Worm (Caenorhabditis elegans) whole organism, mixed stage, embryonic: ENCODE measurements around the gene R04B5.6.

Experiments
- M03D4.4 ChIP-seq: sonication (generic microtip); optimal IDR thresholded peaks from 2 replicates; lab custom pipeline; 2017; ENCODE audit warnings: mild to moderate bottlenecking, missing genetic modification characterization, missing compliant biosample characterization
- bed-3 ChIP-seq: fragments of 200-800 bp; sonication (Bioruptor generic); optimal IDR thresholded peaks from 3 replicates; lab custom pipeline; 2018; ENCODE audit warnings: mild to moderate bottlenecking, missing genetic modification characterization, moderate library complexity, missing compliant biosample characterization
- blmp-1 ChIP-seq: fragments of 150-350 bp; optimal IDR thresholded peaks from 2 replicates; lab custom pipeline; 2014; ENCODE audit warnings: missing biosample characterization, missing genetic modification characterization
- ceh-39 ChIP-seq: fragments of 150-350 bp; optimal IDR thresholded peaks from 2 replicates; lab custom pipeline; 2014; ENCODE audit warnings: missing biosample characterization, missing genetic modification characterization
- ceh-43 ChIP-seq: fragments of 200-800 bp; sonication (Bioruptor generic); optimal IDR thresholded peaks from 2 replicates; lab custom pipeline; 2018; ENCODE audit warnings: mild to moderate bottlenecking, missing genetic modification characterization, moderate library complexity, missing compliant biosample characterization
- ceh-83 ChIP-seq: fragments of 200-800 bp; sonication (Bioruptor generic); optimal IDR thresholded peaks from 2 replicates; lab custom pipeline; 2018; ENCODE audit warnings: mild to moderate bottlenecking, missing genetic modification characterization, missing compliant biosample characterization
- ces-1 ChIP-seq: fragments of 150-350 bp; optimal IDR thresholded peaks from 2 replicates; lab custom pipeline; 2014; ENCODE audit warnings: missing biosample characterization, missing genetic modification reagents, missing genetic modification characterization
- cnd-1 ChIP-seq: fragments of 200-800 bp; sonication (Bioruptor generic); optimal IDR thresholded peaks from 2 replicates; lab custom pipeline; 2018; ENCODE audit warnings: mild to moderate bottlenecking, missing genetic modification characterization, missing compliant biosample characterization
- elt-1 ChIP-seq: sonication (generic microtip); optimal IDR thresholded peaks from 2 replicates; lab custom pipeline; 2017; ENCODE audit warnings: missing genetic modification characterization, mild to moderate bottlenecking, missing compliant biosample characterization, antibody characterized with exemption, moderate library complexity, borderline replicate concordance; ENCODE audit not compliant: insufficient read depth
- elt-3 ChIP-seq: fragments of 150-350 bp; optimal IDR thresholded peaks from 2 replicates; lab custom pipeline; 2014; ENCODE audit warnings: missing biosample characterization, missing genetic modification characterization
- ham-2 ChIP-seq: fragments of 200-800 bp; sonication (Bioruptor generic); optimal IDR thresholded peaks from 2 replicates; lab custom pipeline; 2018; ENCODE audit warnings: mild to moderate bottlenecking, missing genetic modification characterization, missing compliant biosample characterization
- hlh-1 ChIP-seq: fragments of 150-350 bp; optimal IDR thresholded peaks from 2 replicates; lab custom pipeline; 2014; ENCODE audit warnings: missing biosample characterization, missing genetic modification reagents, missing genetic modification characterization
- lin-13 ChIP-seq: fragments of 150-350 bp; optimal IDR thresholded peaks from 2 replicates; lab custom pipeline; 2014; ENCODE audit warnings: missing biosample characterization, missing genetic modification characterization
- lin-32 ChIP-seq: fragments of 200-800 bp; sonication (Bioruptor generic); optimal IDR thresholded peaks from 2 replicates; lab custom pipeline; 2018; ENCODE audit warnings: mild to moderate bottlenecking, missing genetic modification characterization, missing compliant biosample characterization
- lsy-2 ChIP-seq: fragments of 150-350 bp; optimal IDR thresholded peaks from 2 replicates; lab custom pipeline; 2014; ENCODE audit warnings: missing biosample characterization, missing genetic modification characterization
- mab-5 ChIP-seq: fragments of 150-350 bp; optimal IDR thresholded peaks from 2 replicates; lab custom pipeline; 2014; ENCODE audit warnings: missing biosample characterization, missing genetic modification characterization
- mep-1 ChIP-seq: fragments of 150-350 bp; optimal IDR thresholded peaks from 2 replicates; lab custom pipeline; 2017; ENCODE audit warnings: missing biosample characterization, missing genetic modification reagents, missing genetic modification characterization, inconsistent platforms
- mls-2 ChIP-seq: sonication (generic microtip); optimal IDR thresholded peaks from 2 replicates; lab custom pipeline; 2016; ENCODE audit warnings: mild to moderate bottlenecking, missing genetic modification characterization, moderate library complexity, missing compliant biosample characterization
- nhr-2 ChIP-seq: fragments of 150-350 bp; optimal IDR thresholded peaks from 2 replicates; lab custom pipeline; 2014; ENCODE audit warnings: missing biosample characterization, missing genetic modification characterization
- nhr-237 ChIP-seq: fragments of 150-350 bp; optimal IDR thresholded peaks from 2 replicates; lab custom pipeline; 2014; ENCODE audit warnings: missing biosample characterization, missing genetic modification characterization
- nhr-28 ChIP-seq: fragments of 150-350 bp; optimal IDR thresholded peaks from 2 replicates; lab custom pipeline; 2014; ENCODE audit warnings: missing biosample characterization, missing genetic modification characterization
- nhr-76 ChIP-seq: sonication (generic microtip); optimal IDR thresholded peaks from 2 replicates; lab custom pipeline; 2017; ENCODE audit warnings: missing biosample characterization, missing genetic modification characterization
- pha-4 ChIP-seq: fragments of 150-350 bp; optimal IDR thresholded peaks from 2 replicates; lab custom pipeline; 2018; ENCODE audit warnings: missing biosample characterization, missing genetic modification reagents, missing genetic modification characterization
- sem-2 ChIP-seq: fragments of 200-800 bp; sonication (Bioruptor generic); optimal IDR thresholded peaks from 2 replicates; lab custom pipeline; 2018; ENCODE audit warnings: mild to moderate bottlenecking, missing genetic modification characterization, missing compliant biosample characterization
- snpc-4 ChIP-seq: fragments of 150-350 bp; optimal IDR thresholded peaks from 2 replicates; lab custom pipeline; 2014; ENCODE audit warnings: missing biosample characterization, missing genetic modification characterization
- unc-120 ChIP-seq: sonication (generic microtip); optimal IDR thresholded peaks from 2 replicates; lab custom pipeline; 2017; ENCODE audit warnings: missing genetic modification characterization, missing compliant biosample characterization; ENCODE audit not compliant: poor library complexity, severe bottlenecking
- unc-39 ChIP-seq: fragments of 150-350 bp; optimal IDR thresholded peaks from 2 replicates; lab custom pipeline; 2014; ENCODE audit warnings: missing biosample characterization, missing genetic modification characterization
- zip-8 ChIP-seq: fragments of 150-350 bp; optimal IDR thresholded peaks from 2 replicates; lab custom pipeline; 2014; ENCODE audit warnings: missing biosample characterization, missing genetic modification characterization
- ztf-11 ChIP-seq: fragments of 150-350 bp; optimal IDR thresholded peaks from 2 replicates; lab custom pipeline; 2014; ENCODE audit warnings: missing biosample characterization, missing genetic modification characterization

Gene R04B5.6

DNA sequence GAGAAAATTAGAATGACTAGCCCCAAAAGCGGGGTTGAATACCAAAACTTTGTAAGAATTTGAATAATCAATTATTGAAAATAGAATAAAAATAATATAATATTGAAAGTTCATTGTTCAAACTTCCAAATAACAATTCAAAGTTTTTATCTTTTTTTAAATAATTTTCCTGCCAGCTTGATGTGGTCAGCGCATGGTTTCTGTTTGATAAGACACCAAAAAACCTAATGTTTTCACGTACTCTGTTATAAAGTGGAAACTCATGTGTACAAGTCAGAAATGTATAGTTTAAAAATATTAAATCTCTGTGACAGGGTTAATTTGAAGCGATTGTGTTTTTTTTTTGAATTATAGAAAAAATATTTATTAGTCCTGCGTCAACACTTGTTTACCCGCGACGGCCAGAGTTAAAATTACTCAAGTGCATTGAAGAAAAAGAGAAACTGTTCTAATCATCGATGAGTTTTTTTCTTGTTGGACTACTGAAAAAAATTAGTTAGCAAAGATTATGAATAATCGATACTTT is 19.9 kb downstream of the R04B5.6 start, which contains the start of gene ugt-17:
Gene ugt-17, minus strand, starts transcription at position 180 of the 526 bp plus-strand sequence.
- TF ChIP-seq sem-2 (GFP tag; lab: Kevin White, UChicago) (no peak), ces-1 (GFP tag; lab: Kevin White, UChicago) (no peak), lin-32 (GFP tag; lab: Kevin White, UChicago) (no peak), ceh-39 (no peak), bed-3 (no peak), nhr-76 (tag; lab: Kevin White, UChicago) (no peak), mab-5 (tag; lab: Kevin White, UChicago) (no peak), elt-3 (tag; lab: Kevin White, UChicago) (no peak), M03D4.4 (tag; lab: Kevin White, UChicago) (no peak), nhr-28 (tag; lab: Kevin White, UChicago) (no peak), nhr-2 (tag; lab: Kevin White, UChicago) (no peak), lsy-2 (tag; lab: Kevin White, UChicago) (no peak), ceh-83 (GFP tag; lab: Kevin White, UChicago) (no peak), hlh-1 (tag; lab: Kevin White, UChicago) (no peak), ham-2 (no peak), pha-4 (tag; lab: Kevin White, UChicago) (no peak), cnd-1 (no peak), mep-1 (tag; lab: Kevin White, UChicago) (no peak), snpc-4 (no peak)

DNA sequence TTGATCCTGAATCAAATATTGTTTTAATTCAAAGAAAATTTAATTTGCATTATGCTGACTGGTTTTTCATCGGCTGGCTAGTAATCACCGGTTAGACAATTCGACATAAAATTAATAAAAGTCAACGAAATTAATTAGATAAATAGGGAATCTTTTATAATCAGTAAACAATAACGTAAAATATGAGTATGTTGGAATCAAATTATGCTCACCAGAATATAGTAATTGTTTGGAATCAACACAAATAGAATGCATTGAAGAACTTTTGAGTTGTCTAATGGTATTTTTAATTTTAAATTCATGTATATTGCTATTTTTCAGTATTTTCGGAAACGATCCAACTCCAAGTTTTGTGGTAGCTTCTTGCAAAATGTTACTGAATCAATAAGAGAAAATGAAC is 20.4 kb downstream of the R04B5.6 start, which contains the start of gene C08B6.2:
Gene C08B6.2, plus strand, starts transcription at position 301 of the 400 bp plus-strand sequence.
- TF ChIP-seq blmp-1 (tag; lab: Kevin White, UChicago) (no peak), elt-3 (tag; lab: Kevin White, UChicago) (no peak), elt-1 (tag; lab: Kevin White, UChicago) (no peak), lin-13 (tag; lab: Kevin White, UChicago) (no peak), mab-5 (tag; lab: Kevin White, UChicago) (no peak), zip-8 (no peak), snpc-4 (no peak), sem-2 (GFP tag; lab: Kevin White, UChicago) (no peak), nhr-2 (tag; lab: Kevin White, UChicago) (no peak), M03D4.4 (tag; lab: Kevin White, UChicago) (no peak), nhr-76 (tag; lab: Kevin White, UChicago) (no peak), mls-2 (no peak), ceh-43 (no peak), pha-4 (tag; lab: Kevin White, UChicago) (no peak)

DNA sequence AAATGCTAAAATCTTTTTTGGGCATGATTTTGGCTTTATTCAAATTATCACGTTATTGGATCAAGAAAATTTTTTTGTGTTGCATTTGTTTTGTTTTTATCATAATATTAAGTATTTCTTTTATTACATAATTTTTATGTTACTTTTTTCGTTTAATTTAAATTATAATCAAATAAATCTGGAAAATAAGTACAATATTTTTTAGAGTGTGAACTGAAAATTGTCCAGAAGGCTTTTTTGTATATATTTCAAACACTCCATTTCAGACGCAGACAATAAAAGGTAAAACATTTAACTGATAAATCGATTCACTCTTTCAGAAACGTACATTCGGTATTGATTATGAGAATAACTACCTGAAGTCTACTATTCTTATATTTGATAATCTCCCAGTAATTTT is 22.3 kb downstream of the R04B5.6 start, which contains the start of gene C08B6.11:
Gene C08B6.11, plus strand, starts transcription at position 301 of the 400 bp plus-strand sequence.
- no peak for TF ChIP-seq unc-120 (tag; lab: Kevin White, UChicago)
- TF ChIP-seq blmp-1 (tag; lab: Kevin White, UChicago), result no peak
- TF ChIP-seq hlh-1 (tag; lab: Kevin White, UChicago), result no peak
- no peak for TF ChIP-seq unc-39 (tag; lab: Kevin White, UChicago)
- TF ChIP-seq ham-2, result no peak
- TF ChIP-seq nhr-237 (tag; lab: Kevin White, UChicago), result no peak
- no peak for TF ChIP-seq ces-1 (GFP tag; lab: Kevin White, UChicago)
- TF ChIP-seq mab-5 (tag; lab: Kevin White, UChicago), result no peak
- TF ChIP-seq lsy-2 (tag; lab: Kevin White, UChicago), result no peak
- no peak for TF ChIP-seq nhr-28 (tag; lab: Kevin White, UChicago)
- TF ChIP-seq zip-8, result no peak
- TF ChIP-seq ztf-11 (tag; lab: Kevin White, UChicago), result no peak
- TF ChIP-seq mep-1 (tag; lab: Kevin White, UChicago), result no peak
- no peak for TF ChIP-seq sem-2 (GFP tag; lab: Kevin White, UChicago)
- no peak for TF ChIP-seq pha-4 (tag; lab: Kevin White, UChicago)

DNA sequence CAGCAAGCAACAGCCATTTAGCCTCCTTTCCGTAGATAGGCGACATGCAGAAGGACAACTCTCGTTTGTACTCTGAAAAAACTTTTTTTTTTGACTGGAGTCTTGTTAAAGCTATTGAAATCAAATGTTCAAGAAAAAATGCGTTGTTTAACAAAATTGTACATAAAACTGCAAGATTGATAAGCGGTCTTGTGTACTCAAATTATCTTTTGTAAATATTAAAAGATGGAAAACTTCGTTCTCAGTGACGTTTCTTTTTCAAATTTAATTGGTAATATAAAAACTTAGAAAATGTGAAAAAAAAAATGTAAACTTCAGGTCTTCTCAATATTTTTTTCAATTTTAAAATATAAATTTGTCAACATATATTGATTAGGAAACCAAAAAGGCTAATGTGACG is 26.2 kb downstream of the R04B5.6 start:
- TF ChIP-seq zip-8 (no peak), mab-5 (tag; lab: Kevin White, UChicago) (no peak), hlh-1 (tag; lab: Kevin White, UChicago) (no peak), bed-3 (no peak), nhr-28 (tag; lab: Kevin White, UChicago) (no peak), ceh-39 (no peak), mls-2 (no peak), M03D4.4 (tag; lab: Kevin White, UChicago) (no peak), ztf-11 (tag; lab: Kevin White, UChicago) (no peak), pha-4 (tag; lab: Kevin White, UChicago) (no peak), snpc-4 (no peak), ham-2 (no peak), blmp-1 (tag; lab: Kevin White, UChicago) (no peak)

DNA sequence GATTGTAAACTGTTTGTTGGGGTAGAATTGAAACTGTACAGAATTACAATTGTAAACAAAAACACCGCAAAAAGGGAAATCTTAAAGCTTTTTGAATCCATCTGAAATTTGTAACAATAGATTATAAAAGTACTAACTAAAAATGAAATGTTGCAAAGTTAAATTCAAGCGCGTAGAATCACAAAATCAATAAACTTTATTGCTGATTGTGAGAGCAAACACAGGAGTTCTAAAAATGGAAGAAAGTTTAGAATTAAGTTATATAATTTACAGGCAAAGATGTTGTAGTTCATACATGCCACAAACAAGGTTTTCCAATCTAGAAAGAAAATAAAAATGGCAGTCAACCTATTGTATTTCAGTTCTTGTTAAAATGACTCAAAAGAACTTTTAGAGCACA is 27.2 kb downstream of the R04B5.6 start, which contains the start of gene C08B6.3:
Gene C08B6.3, minus strand, starts transcription at position 101 of the 400 bp plus-strand sequence.
- TF ChIP-seq M03D4.4 (tag; lab: Kevin White, UChicago), result no peak
